Fruit fly (Drosophila melanogaster) whole organism, embryonic: ENCODE measurements around the gene Kah.
A peak's percentile ranks its signal among the peaks of the same experiment; 100 is the strongest.

Experiments
- Aef1 ChIP-seq: fragments of 200-800 bp; sonication (Bioruptor generic); IDR thresholded peaks from 3 replicates; pipeline ENCODE4 v1.3.6; 2022; ENCODE audit warnings: missing biosample characterization, missing genetic modification characterization
- B-H1 ChIP-seq: fragments of 200-800 bp; sonication (Bioruptor generic); IDR thresholded peaks from 3 replicates; pipeline ENCODE4 v1.3.6; 2022; ENCODE audit warnings: missing biosample characterization, missing genetic modification characterization
- CG10147 ChIP-seq: fragments of 200-800 bp; sonication (Bioruptor generic); optimal IDR thresholded peaks from 2 replicates; lab custom pipeline; 2019; ENCODE audit warnings: missing biosample characterization, mild to moderate bottlenecking, missing genetic modification characterization, moderate library complexity
- CG11247 ChIP-seq: fragments of 200-800 bp; sonication (Bioruptor generic); IDR thresholded peaks from 2 replicates; pipeline ENCODE4 v1.3.6; 2022; ENCODE audit warnings: missing biosample characterization, missing genetic modification characterization
- CG12659 ChIP-seq: fragments of 200-800 bp; sonication (Bioruptor generic); optimal IDR thresholded peaks from 3 replicates; lab custom pipeline; 2017; ENCODE audit warnings: mild to moderate bottlenecking, missing biosample characterization, missing genetic modification reagents, missing genetic modification characterization
- CG12942 ChIP-seq: fragments of 200-800 bp; sonication (Bioruptor generic); optimal IDR thresholded peaks from 3 replicates; lab custom pipeline; 2016; ENCODE audit warnings: missing biosample characterization, missing genetic modification characterization
- CG15011 ChIP-seq: fragments of 200-800 bp; sonication (Bioruptor generic); optimal IDR thresholded peaks from 3 replicates; lab custom pipeline; 2018; ENCODE audit warnings: missing biosample characterization, mild to moderate bottlenecking, missing genetic modification characterization
- CG15696 ChIP-seq: fragments of 200-800 bp; sonication (Bioruptor generic); optimal IDR thresholded peaks from 2 replicates; lab custom pipeline; 2019; ENCODE audit warnings: missing biosample characterization, mild to moderate bottlenecking, missing genetic modification characterization, moderate library complexity
- CG18262 ChIP-seq: fragments of 200-800 bp; optimal IDR thresholded peaks from 3 replicates; lab custom pipeline; 2019; ENCODE audit warnings: missing biosample characterization, mild to moderate bottlenecking, missing genetic modification characterization, moderate library complexity
- CG2712 ChIP-seq: fragments of 200-800 bp; optimal IDR thresholded peaks from 3 replicates; lab custom pipeline; 2019; ENCODE audit warnings: missing biosample characterization, mild to moderate bottlenecking, missing genetic modification characterization, moderate library complexity
- CG30431 ChIP-seq: fragments of 200-800 bp; sonication (Bioruptor generic); optimal IDR thresholded peaks from 2 replicates; lab custom pipeline; 2017; ENCODE audit warnings: missing biosample characterization, missing genetic modification characterization
- CG31441 ChIP-seq: fragments of 200-800 bp; sonication (Bioruptor generic); IDR thresholded peaks from 2 replicates; pipeline ENCODE4 v1.3.6; 2022; ENCODE audit warnings: missing biosample characterization, missing genetic modification characterization
- CG34422 ChIP-seq: fragments of 200-800 bp; sonication (Bioruptor generic); IDR thresholded peaks from 3 replicates; pipeline ENCODE4 v1.3.6; 2022; ENCODE audit warnings: missing biosample characterization, missing genetic modification characterization
- CG3838 ChIP-seq: fragments of 200-800 bp; sonication (Bioruptor generic); optimal IDR thresholded peaks from 3 replicates; lab custom pipeline; 2016; ENCODE audit warnings: missing biosample characterization, missing genetic modification characterization
- CG4854 ChIP-seq: fragments of 200-800 bp; sonication (Bioruptor generic); optimal IDR thresholded peaks from 2 replicates; lab custom pipeline; 2016; ENCODE audit warnings: missing biosample characterization, missing genetic modification characterization, inconsistent platforms
- CG7556 ChIP-seq: fragments of 200-800 bp; sonication (Bioruptor generic); optimal IDR thresholded peaks from 2 replicates; lab custom pipeline; 2017; ENCODE audit warnings: missing biosample characterization, mild to moderate bottlenecking, missing genetic modification characterization
- CG8281 ChIP-seq: fragments of 200-800 bp; sonication (Bioruptor generic); optimal IDR thresholded peaks from 2 replicates; lab custom pipeline; 2018; ENCODE audit warnings: missing biosample characterization, mild to moderate bottlenecking, missing genetic modification characterization, moderate library complexity
- CG8924 ChIP-seq: fragments of 200-800 bp; optimal IDR thresholded peaks from 3 replicates; lab custom pipeline; 2019; ENCODE audit warnings: missing biosample characterization, mild to moderate bottlenecking, missing genetic modification characterization, moderate library complexity
- CG9797 ChIP-seq: fragments of 200-800 bp; sonication (Bioruptor generic); optimal IDR thresholded peaks from 3 replicates; lab custom pipeline; 2018; ENCODE audit warnings: missing biosample characterization, mild to moderate bottlenecking, missing genetic modification characterization
- CrebB ChIP-seq: fragments of 200-800 bp; sonication (Bioruptor generic); optimal IDR thresholded peaks from 3 replicates; lab custom pipeline; 2018; ENCODE audit warnings: missing biosample characterization, mild to moderate bottlenecking, missing genetic modification characterization
- Dbx ChIP-seq: fragments of 200-800 bp; sonication (Bioruptor generic); IDR thresholded peaks from 3 replicates; pipeline ENCODE4 v1.3.6; 2022; ENCODE audit warnings: missing biosample characterization, missing genetic modification characterization
- Dll ChIP-seq: fragments of 200-800 bp; sonication (Bioruptor generic); IDR thresholded peaks from 4 replicates; pipeline ENCODE4 v1.3.6; 2022; ENCODE audit warnings: missing biosample characterization, missing genetic modification characterization; ENCODE audit not compliant: partially characterized antibody
- E2f1 ChIP-seq: fragments of 200-800 bp; sonication (Bioruptor generic); IDR thresholded peaks from 2 replicates; pipeline ENCODE4 v1.3.6; 2022; ENCODE audit warnings: missing biosample characterization, missing genetic modification characterization
- H15 ChIP-seq: fragments of 200-800 bp; sonication (Bioruptor generic); IDR thresholded peaks from 3 replicates; pipeline ENCODE4 v1.3.6; 2022; ENCODE audit warnings: missing biosample characterization, missing genetic modification characterization
- HLH4C ChIP-seq: fragments of 200-800 bp; sonication (Bioruptor generic); IDR thresholded peaks from 3 replicates; pipeline ENCODE4 v1.3.6; 2022; ENCODE audit warnings: missing biosample characterization, missing genetic modification characterization; ENCODE audit not compliant: partially characterized antibody
- Hr78 ChIP-seq, 2 experiments: fragments of 200-800 bp in 1 of 2; fragments of >200 bp in 1 of 2; sonication (Bioruptor generic) in 1 of 2; optimal IDR thresholded peaks; 2 replicates each; lab custom pipeline; 2017 to 2019; ENCODE audit warnings: missing biosample characterization in 2 of 2, missing genetic modification characterization in 2 of 2, mild to moderate bottlenecking in 1 of 2, moderate library complexity in 1 of 2
- Hsf ChIP-seq: fragments of 200-800 bp; sonication (Bioruptor generic); optimal IDR thresholded peaks from 3 replicates; lab custom pipeline; 2016; ENCODE audit warnings: missing biosample characterization, missing genetic modification characterization
- NC2α ChIP-seq: fragments of 200-800 bp; sonication (Bioruptor generic); optimal IDR thresholded peaks from 2 replicates; lab custom pipeline; 2016; ENCODE audit warnings: missing biosample characterization, missing genetic modification characterization
- Opbp ChIP-seq: fragments of 200-800 bp; sonication (Bioruptor generic); IDR thresholded peaks from 3 replicates; pipeline ENCODE4 v1.3.6; 2022; ENCODE audit warnings: missing biosample characterization, missing genetic modification characterization; ENCODE audit not compliant: partially characterized antibody
- Scr ChIP-seq: fragments of 200-800 bp; sonication (Bioruptor generic); IDR thresholded peaks from 2 replicates; pipeline ENCODE4 v1.3.6; 2022; ENCODE audit warnings: missing biosample characterization, missing genetic modification characterization; ENCODE audit not compliant: partially characterized antibody
- Trl ChIP-seq, 3 experiments: fragments of >200 bp in 2 of 3; fragments of 200-800 bp in 1 of 3; sonication (Bioruptor generic) in 1 of 3; optimal IDR thresholded peaks; 2 replicates in 1 of 3; 3 replicates in 2 of 3; lab custom pipeline; 2016 to 2017; ENCODE audit warnings: missing biosample characterization in 1 of 3, missing genetic modification characterization in 1 of 3
- az2 ChIP-seq: fragments of 200-800 bp; sonication (Bioruptor generic); optimal IDR thresholded peaks from 3 replicates; lab custom pipeline; 2016; ENCODE audit warnings: missing biosample characterization, missing genetic modification characterization
- ci ChIP-seq: fragments of 200-800 bp; sonication (Bioruptor generic); IDR thresholded peaks from 3 replicates; pipeline ENCODE4 v1.3.6; 2022; ENCODE audit warnings: missing biosample characterization, missing genetic modification characterization
- corto ChIP-seq: fragments of 200-800 bp; sonication (Bioruptor generic); optimal IDR thresholded peaks from 2 replicates; lab custom pipeline; 2016; ENCODE audit warnings: missing biosample characterization, mild to moderate bottlenecking, missing genetic modification characterization, moderate library complexity
- crol ChIP-seq: fragments of 200-800 bp; sonication (Bioruptor generic); IDR thresholded peaks from 2 replicates; pipeline ENCODE4 v1.3.6; 2022; ENCODE audit warnings: missing biosample characterization, missing genetic modification characterization
- grau ChIP-seq: fragments of 200-800 bp; optimal IDR thresholded peaks from 3 replicates; lab custom pipeline; 2019; ENCODE audit warnings: missing biosample characterization, mild to moderate bottlenecking, missing genetic modification characterization, moderate library complexity
- gt ChIP-seq: fragments of 200-800 bp; sonication (Bioruptor generic); IDR thresholded peaks from 2 replicates; pipeline ENCODE4 v1.3.6; 2022; ENCODE audit warnings: missing biosample characterization, missing genetic modification characterization
- lab ChIP-seq: fragments of 200-800 bp; sonication (Bioruptor generic); optimal IDR thresholded peaks from 3 replicates; lab custom pipeline; 2017; ENCODE audit warnings: missing biosample characterization, missing genetic modification characterization, mild to moderate bottlenecking, moderate library complexity, missing genetic modification reagents
- lilli ChIP-seq: fragments of 200-800 bp; sonication (Bioruptor generic); optimal IDR thresholded peaks from 3 replicates; lab custom pipeline; 2016; ENCODE audit warnings: missing biosample characterization, missing genetic modification characterization
- luna ChIP-seq: fragments of 200-800 bp; sonication (Bioruptor generic); optimal IDR thresholded peaks from 2 replicates; lab custom pipeline; 2016; ENCODE audit warnings: missing biosample characterization, missing genetic modification characterization
- onecut ChIP-seq: fragments of 200-800 bp; sonication (Bioruptor generic); IDR thresholded peaks from 2 replicates; pipeline ENCODE4 v1.3.6; 2022; ENCODE audit warnings: missing biosample characterization, missing genetic modification characterization
- rib ChIP-seq: fragments of 200-800 bp; sonication (Bioruptor generic); IDR thresholded peaks from 2 replicates; pipeline ENCODE4 v1.3.6; 2022; ENCODE audit warnings: missing biosample characterization, missing genetic modification characterization
- slbo ChIP-seq: fragments of 200-800 bp; sonication (Bioruptor generic); IDR thresholded peaks from 2 replicates; pipeline ENCODE4 v1.3.6; 2022; ENCODE audit warnings: missing biosample characterization, missing genetic modification characterization
- sr ChIP-seq: fragments of 200-800 bp; sonication (Bioruptor generic); IDR thresholded peaks from 3 replicates; pipeline ENCODE4 v1.3.6; 2022; ENCODE audit warnings: missing biosample characterization, missing genetic modification characterization
- twi ChIP-seq: fragments of 200-800 bp; optimal IDR thresholded peaks from 2 replicates; lab custom pipeline; 2019; ENCODE audit warnings: missing biosample characterization, mild to moderate bottlenecking, missing genetic modification characterization, moderate library complexity
- wdn ChIP-seq: fragments of 200-800 bp; sonication (Bioruptor generic); IDR thresholded peaks from 2 replicates; pipeline ENCODE4 v1.3.6; 2022; ENCODE audit warnings: missing biosample characterization, missing genetic modification characterization
- zen ChIP-seq: fragments of 200-800 bp; sonication (Bioruptor generic); optimal IDR thresholded peaks from 3 replicates; lab custom pipeline; 2018; ENCODE audit warnings: missing biosample characterization, mild to moderate bottlenecking, missing genetic modification characterization, moderate library complexity
- zen2 ChIP-seq: fragments of 200-800 bp; sonication (Bioruptor generic); IDR thresholded peaks from 3 replicates; pipeline ENCODE4 v1.3.6; 2022; ENCODE audit warnings: missing biosample characterization, missing genetic modification characterization; ENCODE audit not compliant: partially characterized antibody

Gene Kah

DNA sequence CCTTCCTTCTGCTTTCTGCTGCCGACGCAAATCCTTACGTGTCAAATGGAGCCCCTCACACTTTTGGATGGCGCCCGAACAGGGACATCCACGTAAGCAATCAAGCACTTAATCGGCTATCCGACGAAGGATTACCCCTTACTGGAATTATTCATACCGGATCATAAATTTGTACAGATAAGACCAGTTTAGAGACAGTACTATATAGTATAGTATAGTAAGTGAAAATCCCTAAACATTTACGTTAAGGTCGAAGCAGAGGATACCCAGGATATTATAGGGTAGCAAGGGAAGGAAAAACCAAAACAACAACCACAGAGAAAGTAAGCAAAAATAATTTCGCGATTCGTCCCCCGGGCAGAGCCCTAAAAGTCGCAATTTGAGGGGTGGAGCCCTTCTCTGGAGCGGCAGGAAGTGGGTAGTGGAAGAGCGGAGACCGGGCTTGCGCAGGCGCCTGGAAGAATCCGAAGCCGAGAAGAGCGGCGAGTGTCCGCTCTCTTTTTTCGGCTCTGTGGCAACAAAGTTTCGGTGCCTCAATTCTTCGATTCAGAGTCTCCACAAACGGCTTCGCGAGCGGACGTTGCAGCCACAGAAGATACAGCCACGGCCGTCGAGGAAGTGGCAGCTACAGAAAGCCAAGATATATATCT, 43.4 kb downstream of the Kah start (continued):
- TF ChIP-seq CG31441 (peak; percentile 42; the same call in 1 of the 2 replicates), CG11247 (GFP tag; lab: Robert Waterston, UW) (peak; percentile 65; the same call in 1 of the 2 replicates), CG7556 (GFP tag; lab: Kevin White, UChicago) (peak; percentile 73), lab (peak; percentile 93), CG30431 (no peak), CG15011 (GFP tag; lab: Kevin White, UChicago) (peak; percentile 66), Dll (no peak), CG18262 (tag; lab: Kevin White, UChicago) (peak; percentile 24), CG3838 (GFP tag; lab: Kevin White, UChicago) (peak; percentile 21), crol (GFP tag; lab: Robert Waterston, UW) (peak; percentile 67), rib (GFP tag; lab: Robert Waterston, UW) (peak; percentile 70), B-H1 (GFP tag; lab: Robert Waterston, UW) (peak; percentile 13; the same call in 1 of the 3 replicates), grau (tag; lab: Kevin White, UChicago) (peak; percentile 74), slbo (GFP tag; lab: Robert Waterston, UW) (peak; percentile 86), CG8281 (tag; lab: Kevin White, UChicago) (peak; percentile 14), Scr (GFP tag; lab: Robert Waterston, UW) (no peak), E2f1 (GFP tag; lab: Robert Waterston, UW) (peak; percentile 67; the same call in 1 of the 2 replicates), wdn (peak; percentile 73; the same call in 1 of the 2 replicates), ci (GFP tag; lab: Robert Waterston, UW) (0 out of 3 replicates have a peak, but pooled peaks have one; percentile 23), sr (GFP tag; lab: Robert Waterston, UW) (no peak), onecut (peak; percentile 35; the same call in 1 of the 2 replicates), CG10147 (GFP tag; lab: Kevin White, UChicago) (peak; percentile 74), NC2α (GFP tag; lab: Kevin White, UChicago) (peak; percentile 38), CG8924 (tag; lab: Kevin White, UChicago) (peak; percentile 62), Hsf (GFP tag; lab: Kevin White, UChicago) (peak; percentile 62), Aef1 (peak; percentile 68), zen2 (no peak), Trl (optimal IDR thresholded peaks at IDR 0.05; lab: Kevin White, UChicago) (peak in 1 of 2 experiments; percentile 38), Trl (GFP tag; optimal IDR thresholded peaks at IDR 0.05; lab: Kevin White, UChicago) (peak; percentile 43), gt (GFP tag; lab: Robert Waterston, UW) (no peak), CG4854 (GFP tag; lab: Kevin White, UChicago) (peak; percentile 43), HLH4C (GFP tag; lab: Robert Waterston, UW) (no peak), CG34422 (GFP tag; lab: Robert Waterston, UW) (0 out of 3 replicates have a peak, but pooled peaks have one; percentile 22), H15 (0 out of 3 replicates have a peak, but pooled peaks have one; percentile 55), CrebB (tag; lab: Kevin White, UChicago) (peak; percentile 57), luna (GFP tag; lab: Kevin White, UChicago) (peak; percentile 42), corto (GFP tag; lab: Kevin White, UChicago) (peak; percentile 6), CG12942 (GFP tag; lab: Kevin White, UChicago) (peak; percentile 13), twi (tag; lab: Kevin White, UChicago) (no peak), Hr78 (GFP tag; optimal IDR thresholded peaks at IDR 0.05; lab: Kevin White, UChicago) (no peak), lilli (GFP tag; lab: Kevin White, UChicago) (peak; percentile 87), Opbp (GFP tag; lab: Robert Waterston, UW) (no peak), Dbx (GFP tag; lab: Robert Waterston, UW) (peak; percentile 91), CG12659 (GFP tag; lab: Kevin White, UChicago) (peak; percentile 50), zen (tag; lab: Kevin White, UChicago) (peak; percentile 2), CG2712 (tag; lab: Kevin White, UChicago) (peak; percentile 44), az2 (GFP tag; lab: Kevin White, UChicago) (peak; percentile 48), CG9797 (GFP tag; lab: Kevin White, UChicago) (no peak), CG15696 (peak; percentile 19)
